Worm (Caenorhabditis elegans) whole organism, L4/young adult: Measurements from ENCODE around the gene F17H10.2.

Source experiments
- W03F9.2 ChIP-seq: fragments of 150-350 bp; optimal IDR thresholded peaks from 2 replicates; lab custom pipeline; 2014; ENCODE audit warnings: missing biosample characterization, missing genetic modification characterization
- dao-5 ChIP-seq: sonication (generic microtip); optimal IDR thresholded peaks from 2 replicates; lab custom pipeline; 2016; ENCODE audit warnings: missing genotype, missing genetic modification characterization, moderate library complexity, missing compliant biosample characterization

- TF ChIP-seq dao-5 (no peak), W03F9.2 (tag; lab: Kevin White, UChicago) (no peak)
Measured at ce11 chrX:13091199-13091598, 22.4 kb upstream of the F17H10.2 start.
